Fruit fly (Drosophila melanogaster): ENCODE measurements around the gene Cp19.

Cp19 gene

dm6 chr3L:8772998-8773684 lies 43.5 kb downstream of the Cp19 start (continued):
- TF ChIP-seq CG7963 (GFP tag; IDR thresholded peaks at IDR 0.05; ENCODE audit: partially characterized antibody) = no peak
- no peak for TF ChIP-seq hbn (GFP tag; IDR thresholded peaks at IDR 0.05; ENCODE audit: partially characterized antibody)
- no peak for TF ChIP-seq exex (tag; optimal IDR thresholded peaks at IDR 0.05)
- no peak for TF ChIP-seq zf30C (GFP tag; optimal IDR thresholded peaks at IDR 0.05)
- peak; percentile 41 for TF ChIP-seq salm (tag; optimal IDR thresholded peaks at IDR 0.05)
- no peak for TF ChIP-seq mam (GFP tag; optimal IDR thresholded peaks at IDR 0.05)
- TF ChIP-seq GATAe (GFP tag; conservative IDR thresholded peaks at IDR 0.05) = no peak
- peak; percentile 66 for TF ChIP-seq Ada2b (GFP tag; IDR thresholded peaks at IDR 0.05)
- no peak for TF ChIP-seq h (optimal IDR thresholded peaks at IDR 0.05)
- TF ChIP-seq CG14014 (GFP tag; IDR thresholded peaks at IDR 0.05) = peak; percentile 67; the same call in 1 of the 2 replicates
- TF ChIP-seq CG6791 (GFP tag; IDR thresholded peaks at IDR 0.05; ENCODE audit: partially characterized antibody) = no peak
- TF ChIP-seq Deaf1 (tag; optimal IDR thresholded peaks at IDR 0.05) = peak; percentile 2
- peak; percentile 28; the same call in 1 of the 2 replicates for TF ChIP-seq CG10321 (GFP tag; IDR thresholded peaks at IDR 0.05)
- no peak for TF ChIP-seq eyg (GFP tag; optimal IDR thresholded peaks at IDR 0.05)
- TF ChIP-seq zen (tag; optimal IDR thresholded peaks at IDR 0.05) = no peak
- TF ChIP-seq gfzf (GFP tag; optimal IDR thresholded peaks at IDR 0.05) = no peak
- no peak for TF ChIP-seq sima (GFP tag; optimal IDR thresholded peaks at IDR 0.05)
- no peak for TF ChIP-seq CG3726 (GFP tag; IDR thresholded peaks at IDR 0.05)
- no peak for TF ChIP-seq sc (optimal IDR thresholded peaks at IDR 0.05)
- TF ChIP-seq sc (GFP tag; optimal IDR thresholded peaks at IDR 0.05) = peak; percentile 66
- 0 out of 2 replicates have a peak, but pooled peaks have one; percentile 24 for TF ChIP-seq chm (GFP tag; IDR thresholded peaks at IDR 0.05)
- TF ChIP-seq Sin3A (optimal IDR thresholded peaks at IDR 0.05) = no peak
- peak; percentile 51 for TF ChIP-seq CG10654 (GFP tag; optimal IDR thresholded peaks at IDR 0.05)
- TF ChIP-seq pb (GFP tag; optimal IDR thresholded peaks at IDR 0.05) = no peak
- no peak for TF ChIP-seq cad (GFP tag; optimal IDR thresholded peaks at IDR 0.05)
- no peak for TF ChIP-seq Doc3 (GFP tag; IDR thresholded peaks at IDR 0.05; ENCODE audit: partially characterized antibody)
- peak; percentile 85 for TF ChIP-seq Oli (tag; optimal IDR thresholded peaks at IDR 0.05)
- 0 out of 3 replicates have a peak, but pooled peaks have one; percentile 15 for TF ChIP-seq C15 (GFP tag; IDR thresholded peaks at IDR 0.05)
- TF ChIP-seq Xbp1 (GFP tag; optimal IDR thresholded peaks at IDR 0.05) = peak; percentile 74
- peak in 1 of 2 experiments; percentile 73 for TF ChIP-seq Hr78 (GFP tag; optimal IDR thresholded peaks at IDR 0.05)
- no peak for TF ChIP-seq hth (optimal IDR thresholded peaks at IDR 0.05)
- TF ChIP-seq slbo (GFP tag; IDR thresholded peaks at IDR 0.05) = 0 out of 2 replicates have a peak, but pooled peaks have one; percentile 36
- no peak for TF ChIP-seq bigmax (GFP tag; optimal IDR thresholded peaks at IDR 0.05)
- TF ChIP-seq Drgx (GFP tag; IDR thresholded peaks at IDR 0.05) = peak; percentile 76
- peak; percentile 72 for TF ChIP-seq Abd-B (GFP tag; optimal IDR thresholded peaks at IDR 0.05)
- TF ChIP-seq Dad (GFP tag; optimal IDR thresholded peaks at IDR 0.05) = peak; percentile 5
- no peak for TF ChIP-seq CG16779 (GFP tag; IDR thresholded peaks at IDR 0.05)
- no peak for TF ChIP-seq CG11247 (GFP tag; IDR thresholded peaks at IDR 0.05)
- TF ChIP-seq Lim3 (GFP tag; IDR thresholded peaks at IDR 0.05) = no peak
- no peak for TF ChIP-seq YL-1 (GFP tag; optimal IDR thresholded peaks at IDR 0.05)
- peak; percentile 84 for TF ChIP-seq dmrt11E (tag; optimal IDR thresholded peaks at IDR 0.05)
- peak in 1 of 3 experiments; percentile 6 for TF ChIP-seq Stat92E (GFP tag; optimal IDR thresholded peaks at IDR 0.05)
- no peak for TF ChIP-seq Opbp (GFP tag; IDR thresholded peaks at IDR 0.05; ENCODE audit: partially characterized antibody)
- no peak for TF ChIP-seq Hand (GFP tag; optimal IDR thresholded peaks at IDR 0.05)
- peak; percentile 74 for TF ChIP-seq Sox100B (GFP tag; optimal IDR thresholded peaks at IDR 0.05)
- TF ChIP-seq dati (GFP tag; IDR thresholded peaks at IDR 0.05) = no peak
- peak; percentile 76 for TF ChIP-seq seq (GFP tag; IDR thresholded peaks at IDR 0.05)
- no peak for TF ChIP-seq CG11560 (tag; IDR thresholded peaks at IDR 0.05)
- peak; percentile 60 for TF ChIP-seq wor (GFP tag; IDR thresholded peaks at IDR 0.05)
- no peak for TF ChIP-seq CG3281 (GFP tag; optimal IDR thresholded peaks at IDR 0.05)
- TF ChIP-seq CG15269 (tag; optimal IDR thresholded peaks at IDR 0.05) = peak; percentile 83
